Fruit fly (Drosophila melanogaster): ENCODE measurements around the gene pod1.

DNA sequence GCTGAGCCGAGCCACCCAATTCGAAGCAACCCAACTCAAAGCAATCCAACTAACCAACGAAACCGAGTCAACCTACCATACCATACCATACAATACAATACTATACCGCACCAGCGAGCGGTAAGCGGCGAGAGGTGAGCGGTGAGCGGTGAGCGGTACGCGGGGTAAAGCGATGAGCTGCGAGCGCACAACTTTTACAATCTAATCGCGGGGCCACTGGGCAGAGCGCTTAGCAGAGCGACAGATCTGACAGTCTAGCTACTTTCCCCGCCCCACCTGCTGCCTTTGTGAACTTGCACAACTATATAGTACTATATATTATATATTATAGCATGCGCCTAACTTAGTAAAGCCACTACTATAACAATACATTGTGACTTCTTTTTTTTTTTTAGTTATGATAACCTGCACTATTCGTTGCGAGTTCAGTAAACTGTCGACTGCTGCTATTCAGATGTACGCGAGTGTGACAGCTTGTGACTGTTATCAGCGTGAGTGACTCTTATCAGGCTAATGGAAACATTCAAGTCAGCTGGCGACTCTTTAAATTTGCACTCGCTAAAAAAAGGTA is 2.7 kb upstream of the pod1 start:
- TF ChIP-seq dmrt93B (GFP tag; optimal IDR thresholded peaks at IDR 0.05) (peak; percentile 21), Hr78 (GFP tag; optimal IDR thresholded peaks at IDR 0.05) (no peak), OdsH (GFP tag; optimal IDR thresholded peaks at IDR 0.05) (peak; percentile 14), pan (optimal IDR thresholded peaks at IDR 0.05) (no peak), Vsx2 (GFP tag; optimal IDR thresholded peaks at IDR 0.05; ENCODE audit: partially characterized antibody) (no peak), jim (GFP tag; optimal IDR thresholded peaks at IDR 0.05) (no peak), Dfd (GFP tag; optimal IDR thresholded peaks at IDR 0.05) (no peak), rgr (GFP tag; optimal IDR thresholded peaks at IDR 0.05) (peak; percentile 41), lola (GFP tag; optimal IDR thresholded peaks at IDR 0.05) (no peak), GATAd (GFP tag; optimal IDR thresholded peaks at IDR 0.05) (no peak), Sp1 (GFP tag; optimal IDR thresholded peaks at IDR 0.05) (peak; percentile 22), psq (GFP tag; optimal IDR thresholded peaks at IDR 0.05) (peak; percentile 9), Hr83 (GFP tag; optimal IDR thresholded peaks at IDR 0.05; ENCODE audit: poor library complexity, severe bottlenecking) (no peak), br (GFP tag; optimal IDR thresholded peaks at IDR 0.05) (peak; percentile 17)

Data from whole organism, wandering third instar larva.